Fruit fly (Drosophila melanogaster) whole organism, adult: ENCODE data around the gene CG8301.

Experiments
- CG1620 ChIP-seq: fragments of 200-800 bp; sonication (Bioruptor generic); optimal IDR thresholded peaks from 2 replicates; lab custom pipeline; 2016; ENCODE audit warnings: missing biosample characterization, missing genetic modification characterization
- Crg-1 ChIP-seq: fragments of 200-800 bp; sonication (Bioruptor generic); optimal IDR thresholded peaks from 2 replicates; lab custom pipeline; 2016; ENCODE audit warnings: missing biosample characterization, missing genetic modification characterization
- cnc ChIP-seq, 2 experiments: fragments of >200 bp; optimal IDR thresholded peaks; 2 replicates each; lab custom pipeline; 2017
- ovo ChIP-seq: fragments of 200-800 bp; sonication (Bioruptor generic); optimal IDR thresholded peaks from 2 replicates; lab custom pipeline; 2016; ENCODE audit warnings: missing biosample characterization, missing genetic modification characterization

- no peak for TF ChIP-seq CG1620 (GFP tag; lab: Kevin White, UChicago)
- TF ChIP-seq ovo: no peak
- no peak for TF ChIP-seq cnc (optimal IDR thresholded peaks at IDR 0.05; lab: Kevin White, UChicago)
- no peak for TF ChIP-seq Crg-1
Observed at dm6 chr3R:9595681-9596357, 14.7 kb downstream of the CG8301 start.
